Worm (Caenorhabditis elegans): ENCODE data around the gene K03B8.14.

The K03B8.14 gene

DNA sequence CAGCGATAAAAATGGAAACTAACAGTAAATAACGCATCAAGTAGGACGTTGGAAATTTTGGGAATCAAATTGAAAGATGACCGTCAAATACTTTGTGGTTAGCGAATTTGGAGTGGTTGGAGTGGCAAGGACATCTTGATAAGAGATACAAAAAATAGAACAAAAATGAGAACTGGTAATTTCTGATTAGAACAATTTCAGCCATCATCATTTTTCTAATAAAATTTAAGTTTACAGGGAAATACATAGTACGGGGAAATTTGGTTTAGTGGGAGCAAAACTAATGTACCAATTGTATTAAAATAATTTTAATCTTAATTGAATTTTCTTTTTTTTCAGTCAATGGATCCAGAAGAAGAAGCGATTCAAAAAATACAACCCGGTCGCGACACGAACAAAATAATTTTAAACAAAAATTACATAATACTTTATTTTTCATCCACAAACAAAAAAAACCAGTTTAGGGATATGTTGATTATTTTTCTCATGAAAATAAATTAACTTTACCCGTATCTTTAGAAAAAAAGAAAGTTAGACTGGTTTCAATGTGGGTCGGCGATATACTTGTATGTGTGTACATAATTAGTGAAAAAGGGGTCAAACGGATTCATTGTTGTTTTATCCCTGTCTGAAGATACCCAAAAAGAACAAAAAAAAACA is 20.7 kb downstream of the K03B8.14 start, which contains the start of the genes K03B8.8 and grl-3:
Gene K03B8.8, minus strand, starts transcription at position 101 of the 660 bp plus-strand sequence.
Gene grl-3, plus strand, starts transcription at position 610 of the 660 bp plus-strand sequence.
- TF ChIP-seq him-1 (tag; optimal IDR thresholded peaks at IDR 0.05) (no peak), W03F9.2 (tag; optimal IDR thresholded peaks at IDR 0.05) (no peak), dao-5 (tag; optimal IDR thresholded peaks at IDR 0.05) (no peak)

- TF ChIP-seq dao-5 (tag; optimal IDR thresholded peaks at IDR 0.05) (no peak), W03F9.2 (tag; optimal IDR thresholded peaks at IDR 0.05) (no peak)
Observed at ce11 chrV:11412125-11412524, 21.8 kb downstream of the K03B8.14 start.

ce11 chrV:11415059-11415458 is 24.8 kb downstream of the K03B8.14 start, which contains the start of gene deg-3:
Gene deg-3, minus strand, starts transcription at chrV:11415159.
- TF ChIP-seq dao-5 (tag; optimal IDR thresholded peaks at IDR 0.05) = no peak

DNA sequence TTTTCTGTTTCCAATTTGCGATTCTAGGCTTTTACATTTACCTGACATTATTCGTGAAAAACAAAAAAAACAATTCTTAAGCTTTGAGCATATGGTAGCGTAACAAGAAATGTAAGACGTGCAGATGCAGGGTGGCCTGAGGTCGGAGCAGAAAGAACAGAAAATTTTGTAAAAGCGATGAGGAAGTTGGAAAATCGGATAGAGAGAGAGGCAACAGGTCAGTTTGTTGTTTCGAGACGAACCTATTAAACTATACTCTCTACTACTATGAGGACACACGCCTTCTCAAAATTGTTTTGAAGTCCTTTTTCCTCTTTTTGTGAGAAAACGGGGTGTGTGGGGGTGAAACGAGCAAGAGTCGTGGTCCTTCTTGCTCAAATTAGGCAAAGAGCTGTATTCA is 31.3 kb downstream of the K03B8.14 start, which contains the start of gene des-2:
Gene des-2, minus strand, starts transcription at position 101 of the 400 bp plus-strand sequence.
- TF ChIP-seq him-1 (tag; optimal IDR thresholded peaks at IDR 0.05) (no peak), W03F9.2 (tag; optimal IDR thresholded peaks at IDR 0.05) (no peak), dao-5 (tag; optimal IDR thresholded peaks at IDR 0.05) (no peak)

DNA sequence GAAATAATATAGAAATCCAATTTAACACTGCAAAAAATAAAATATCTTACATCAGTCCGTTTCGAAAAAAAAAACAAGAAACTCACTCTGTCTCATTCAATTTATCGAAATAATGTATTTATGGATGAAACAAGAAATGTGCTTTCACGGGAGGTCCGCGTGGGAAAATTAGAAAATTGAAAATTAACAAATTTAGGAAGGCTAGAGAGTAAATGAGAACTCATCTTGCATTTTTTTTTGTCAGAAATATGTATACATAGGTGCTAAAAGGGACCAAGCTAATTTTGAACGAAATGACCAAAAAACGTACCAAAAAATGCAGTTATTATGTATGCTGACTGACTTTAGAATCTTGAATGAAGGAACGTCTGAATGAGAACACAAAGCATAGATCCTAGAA is 34.3 kb downstream of the K03B8.14 start, which contains the start of gene T26H10.2:
Gene T26H10.2, minus strand, starts transcription at position 101 of the 400 bp plus-strand sequence.
- no peak for TF ChIP-seq him-1 (tag; optimal IDR thresholded peaks at IDR 0.05)
- no peak for TF ChIP-seq W03F9.2 (tag; optimal IDR thresholded peaks at IDR 0.05)
- TF ChIP-seq dao-5 (tag; optimal IDR thresholded peaks at IDR 0.05) = no peak

DNA sequence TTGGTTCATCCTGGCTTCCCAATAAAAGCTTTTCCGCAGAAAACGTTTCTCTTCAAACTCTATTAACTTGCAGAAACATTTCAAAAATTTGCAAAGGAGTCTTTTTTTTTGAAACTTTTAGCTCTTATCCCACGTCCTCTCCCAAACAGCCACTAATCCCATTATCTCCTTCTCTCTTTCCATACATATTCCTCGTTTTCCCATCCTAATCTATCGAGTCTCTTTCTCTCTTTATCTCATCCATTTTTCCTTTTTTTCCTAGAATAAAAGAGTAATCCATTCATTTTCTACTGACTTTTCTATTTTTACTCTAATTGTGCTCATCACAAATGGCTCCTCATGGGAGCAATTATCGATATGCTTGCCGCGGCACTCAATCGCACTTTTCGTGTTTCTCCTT is 38.4 kb downstream of the K03B8.14 start:
- no peak for TF ChIP-seq dao-5 (tag; optimal IDR thresholded peaks at IDR 0.05)

DNA sequence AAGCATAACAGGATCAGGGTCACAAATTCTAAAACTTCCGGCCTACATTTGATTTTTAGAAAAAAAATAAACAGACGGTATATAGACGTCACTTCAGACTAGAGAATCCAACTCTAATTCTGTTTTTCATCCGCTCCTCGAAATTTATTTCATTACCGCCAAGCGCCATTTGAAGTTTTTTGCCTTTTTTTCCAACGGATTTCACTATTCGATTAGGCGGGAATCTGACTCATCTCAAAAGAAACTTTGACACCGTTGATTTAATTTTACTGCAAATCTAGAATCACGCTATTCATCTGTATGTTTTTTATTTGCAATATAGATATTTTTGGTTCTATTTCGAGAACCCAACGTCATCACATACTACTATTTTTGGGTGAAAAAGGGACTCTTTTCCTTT is 40.5 kb downstream of the K03B8.14 start:
- TF ChIP-seq dao-5 (tag; optimal IDR thresholded peaks at IDR 0.05) (no peak), him-1 (tag; optimal IDR thresholded peaks at IDR 0.05) (no peak), W03F9.2 (tag; optimal IDR thresholded peaks at IDR 0.05) (no peak)

DNA sequence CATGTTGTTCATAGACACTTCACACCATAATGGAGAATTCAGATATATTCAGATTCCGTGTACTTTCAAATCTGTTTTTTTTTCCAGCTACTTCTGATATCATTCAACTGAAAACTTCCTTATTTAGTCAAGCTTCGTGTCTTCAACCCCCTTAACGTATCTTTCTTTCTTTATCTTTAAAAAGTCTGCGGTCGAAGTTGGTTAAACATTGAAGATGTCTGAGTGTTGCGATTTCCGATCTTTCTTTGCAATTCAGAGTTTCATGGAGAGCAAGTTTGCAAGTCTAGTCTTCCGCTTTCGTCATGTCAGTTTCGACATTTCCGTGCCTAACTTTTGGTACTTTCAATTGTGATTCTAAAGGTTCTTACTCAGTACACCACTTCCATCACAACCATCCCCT is 44.9 kb downstream of the K03B8.14 start:
- TF ChIP-seq dao-5 (tag; optimal IDR thresholded peaks at IDR 0.05) (no peak), W03F9.2 (tag; optimal IDR thresholded peaks at IDR 0.05) (no peak), him-1 (tag; optimal IDR thresholded peaks at IDR 0.05) (no peak)

- no peak for TF ChIP-seq him-1 (tag; optimal IDR thresholded peaks at IDR 0.05)
- TF ChIP-seq W03F9.2 (tag; optimal IDR thresholded peaks at IDR 0.05) = no peak
- TF ChIP-seq dao-5 (tag; optimal IDR thresholded peaks at IDR 0.05) = no peak
Observed at ce11 chrV:11436407-11436806, 46.1 kb downstream of the K03B8.14 start.

DNA sequence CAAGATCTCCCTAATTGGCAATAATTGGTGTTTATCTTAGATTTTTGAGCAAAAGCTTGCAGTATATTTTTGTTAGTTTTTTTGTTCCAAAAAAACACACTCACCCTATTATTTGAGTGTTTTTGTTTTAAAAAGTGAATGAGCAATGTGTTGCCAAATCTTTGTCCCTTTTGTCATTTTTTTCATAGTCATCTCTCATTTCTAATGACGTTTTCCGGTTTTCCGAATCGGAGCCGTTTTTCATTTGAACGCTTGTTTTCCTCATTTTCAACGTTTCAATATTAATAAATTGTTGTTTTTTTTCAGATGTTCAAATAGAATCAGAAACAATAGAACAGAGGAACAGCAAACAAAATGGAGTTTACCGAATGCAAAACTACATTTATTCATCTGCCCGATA is 48.2 kb downstream of the K03B8.14 start, which contains the start of gene dmsr-1:
Gene dmsr-1, plus strand, starts transcription at position 301 of the 400 bp plus-strand sequence.
- TF ChIP-seq dao-5 (tag; optimal IDR thresholded peaks at IDR 0.05) = no peak
- no peak for TF ChIP-seq W03F9.2 (tag; optimal IDR thresholded peaks at IDR 0.05)
- TF ChIP-seq him-1 (tag; optimal IDR thresholded peaks at IDR 0.05) = no peak

DNA sequence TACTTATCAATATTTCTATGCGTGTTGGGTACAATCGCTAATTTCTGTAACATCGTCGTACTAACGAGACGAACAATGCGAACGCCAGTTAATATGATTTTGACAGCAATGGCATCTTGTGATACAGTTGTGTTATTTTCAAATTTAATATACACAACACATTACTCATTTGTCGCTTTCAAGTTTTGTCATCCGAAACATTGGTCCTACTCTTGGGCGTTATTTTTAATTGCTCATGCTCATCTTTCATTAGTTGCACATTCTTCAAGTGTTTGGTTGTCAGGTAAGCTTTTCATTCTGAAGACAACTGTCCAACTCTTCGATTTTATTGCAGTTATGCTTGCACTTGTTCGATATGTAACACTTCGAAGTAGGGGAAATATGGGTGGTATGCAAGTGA is 48.9 kb downstream of the K03B8.14 start:
- no peak for TF ChIP-seq dao-5 (tag; optimal IDR thresholded peaks at IDR 0.05)
- TF ChIP-seq W03F9.2 (tag; optimal IDR thresholded peaks at IDR 0.05) = no peak
- no peak for TF ChIP-seq him-1 (tag; optimal IDR thresholded peaks at IDR 0.05)
